Fruit fly (Drosophila melanogaster) whole organism, embryonic: Measurements from ENCODE around the gene CG17839.

Source experiments
- CG43689 ChIP-seq: fragments of 200-800 bp; sonication (Bioruptor generic); IDR thresholded peaks from 2 replicates; pipeline ENCODE4 v1.3.6; 2022; ENCODE audit warnings: missing biosample characterization, missing genetic modification characterization
- Hr39 ChIP-seq: fragments of >200 bp; optimal IDR thresholded peaks from 2 replicates; lab custom pipeline; 2017
- Rx ChIP-seq: fragments of 200-800 bp; sonication (Bioruptor generic); IDR thresholded peaks from 2 replicates; pipeline ENCODE4 v1.3.6; 2022; ENCODE audit warnings: missing biosample characterization, missing genetic modification characterization

DNA sequence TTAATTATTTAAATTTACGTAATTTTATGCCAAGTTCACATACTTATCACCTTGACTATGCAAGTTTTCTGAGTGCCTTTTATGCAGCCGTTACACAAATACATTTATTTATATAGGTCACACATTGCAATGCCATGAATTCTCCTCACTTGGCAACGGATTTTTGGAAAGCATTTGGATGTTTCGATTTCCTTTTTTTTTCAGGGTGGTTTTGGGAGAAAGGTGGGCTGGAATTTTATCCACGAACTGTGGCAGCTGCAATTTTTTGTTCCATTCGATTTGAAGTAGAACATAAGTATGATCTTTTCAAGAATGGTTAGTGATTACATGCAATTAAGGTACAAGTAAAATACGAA, 23.1 kb upstream of the CG17839 start:
- no peak for TF ChIP-seq Hr39 (lab: Kevin White, UChicago)
- no peak for TF ChIP-seq Rx
- TF ChIP-seq CG43689 (GFP tag; lab: Robert Waterston, UW) = no peak
